Fruit fly (Drosophila melanogaster): ENCODE results near the gene Trp1.

Gene Trp1

dm6 chr2L:9984078-9984772 is 25.0 kb upstream of the Trp1 start, which contains the start of gene bib (continued):
- TF ChIP-seq HLH54F (GFP tag; optimal IDR thresholded peaks at IDR 0.05): peak; percentile 19
- TF ChIP-seq vfl (GFP tag; optimal IDR thresholded peaks at IDR 0.05): peak; percentile 23
- peak; percentile 95 for TF ChIP-seq CG2712 (tag; optimal IDR thresholded peaks at IDR 0.05)
- peak; percentile 13; the same call in 1 of the 2 replicates for TF ChIP-seq CG14667 (GFP tag; IDR thresholded peaks at IDR 0.05)
- TF ChIP-seq Pdp1 (GFP tag; optimal IDR thresholded peaks at IDR 0.05): peak; percentile 14 to 57
- TF ChIP-seq CG42726 (GFP tag; IDR thresholded peaks at IDR 0.05; ENCODE audit: partially characterized antibody): peak; percentile 32; the same call in 1 of the 2 replicates
- no peak for TF ChIP-seq CkIIα-i1 (GFP tag; IDR thresholded peaks at IDR 0.05)
- peak; percentile 87 for TF ChIP-seq CG8388 (GFP tag; optimal IDR thresholded peaks at IDR 0.05)
- no peak for TF ChIP-seq her (GFP tag; optimal IDR thresholded peaks at IDR 0.05)
- no peak for TF ChIP-seq CG9609 (GFP tag; optimal IDR thresholded peaks at IDR 0.05)
- TF ChIP-seq Rx (GFP tag; IDR thresholded peaks at IDR 0.05): no peak
- TF ChIP-seq ara (GFP tag; IDR thresholded peaks at IDR 0.05): peak; percentile 63
- TF ChIP-seq z (GFP tag; IDR thresholded peaks at IDR 0.05): peak; percentile 36; the same call in 1 of the 3 replicates
- TF ChIP-seq CG4820 (GFP tag; optimal IDR thresholded peaks at IDR 0.05): peak; percentile 69
- peak; percentile 93 for TF ChIP-seq nmo (GFP tag; optimal IDR thresholded peaks at IDR 0.05)
- TF ChIP-seq scrt (GFP tag; optimal IDR thresholded peaks at IDR 0.05): peak; percentile 94
- TF ChIP-seq zf30C (GFP tag; optimal IDR thresholded peaks at IDR 0.05): peak; percentile 99
- TF ChIP-seq CG43689 (GFP tag; IDR thresholded peaks at IDR 0.05): no peak
- peak; percentile 38; the same call in 1 of the 3 replicates for TF ChIP-seq sr (GFP tag; IDR thresholded peaks at IDR 0.05)
- peak; percentile 95 for TF ChIP-seq CG17829 (tag; optimal IDR thresholded peaks at IDR 0.05)
- peak; percentile 72 for TF ChIP-seq Drgx (GFP tag; IDR thresholded peaks at IDR 0.05)
- peak; percentile 85 for TF ChIP-seq Sry-β (GFP tag; optimal IDR thresholded peaks at IDR 0.05)
- peak; percentile 87 for TF ChIP-seq corto (GFP tag; optimal IDR thresholded peaks at IDR 0.05)
- TF ChIP-seq GATAe (GFP tag; conservative IDR thresholded peaks at IDR 0.05): no peak
- peak; percentile 33 for TF ChIP-seq sd (tag; optimal IDR thresholded peaks at IDR 0.05)
- TF ChIP-seq CG18262 (tag; optimal IDR thresholded peaks at IDR 0.05): peak; percentile 96
- TF ChIP-seq CG3847 (GFP tag; IDR thresholded peaks at IDR 0.05): no peak
- peak; percentile 82 for TF ChIP-seq org-1 (GFP tag; optimal IDR thresholded peaks at IDR 0.05)
- peak; percentile 42 for TF ChIP-seq MTF-1 (GFP tag; optimal IDR thresholded peaks at IDR 0.05; ENCODE audit: borderline replicate concordance)
- TF ChIP-seq Fer3 (tag; optimal IDR thresholded peaks at IDR 0.05): peak; percentile 54
- TF ChIP-seq CG14860 (GFP tag; IDR thresholded peaks at IDR 0.05; ENCODE audit: partially characterized antibody): no peak
- peak; percentile 67 for TF ChIP-seq Ptx1 (GFP tag; IDR thresholded peaks at IDR 0.05)
- peak; percentile 20 for TF ChIP-seq fd64A (GFP tag; optimal IDR thresholded peaks at IDR 0.05)
- TF ChIP-seq CG7928 (GFP tag; optimal IDR thresholded peaks at IDR 0.05): peak; percentile 26
- peak; percentile 66 for TF ChIP-seq CG17568 (GFP tag; optimal IDR thresholded peaks at IDR 0.05)
- no peak for TF ChIP-seq CG13287 (GFP tag; IDR thresholded peaks at IDR 0.05; ENCODE audit: partially characterized antibody)
- TF ChIP-seq ci (GFP tag; IDR thresholded peaks at IDR 0.05): peak; percentile 78; the same call in 2 of the 3 replicates
- no peak for TF ChIP-seq Trl (optimal IDR thresholded peaks at IDR 0.05)
- peak; percentile 24 for TF ChIP-seq Trl (GFP tag; optimal IDR thresholded peaks at IDR 0.05)
- peak; percentile 46 for TF ChIP-seq stwl (tag; optimal IDR thresholded peaks at IDR 0.05)
- TF ChIP-seq chn (GFP tag; optimal IDR thresholded peaks at IDR 0.05): peak; percentile 61
- no peak for TF ChIP-seq btn (GFP tag; optimal IDR thresholded peaks at IDR 0.05)
- TF ChIP-seq abd-A (tag; optimal IDR thresholded peaks at IDR 0.05): no peak
- TF ChIP-seq NFAT (GFP tag; IDR thresholded peaks at IDR 0.05): no peak
- no peak for TF ChIP-seq fu2 (GFP tag; optimal IDR thresholded peaks at IDR 0.05)
- no peak for TF ChIP-seq CG12071 (GFP tag; optimal IDR thresholded peaks at IDR 0.05)
- no peak for TF ChIP-seq pzg (GFP tag; optimal IDR thresholded peaks at IDR 0.05)
- peak; percentile 87 for TF ChIP-seq Med (GFP tag)
- peak; percentile 15 for TF ChIP-seq Myb (GFP tag; optimal IDR thresholded peaks at IDR 0.05)
- peak; percentile 89 for TF ChIP-seq gsb-n (tag; optimal IDR thresholded peaks at IDR 0.05)
